Worm (Caenorhabditis elegans) whole organism, L2 larva: ENCODE results near the gene nyn-1.
A peak's percentile ranks its signal among the peaks of the same experiment; 100 is the strongest.

ENCODE experiments used
- C34F6.9 ChIP-seq: fragments of 150-350 bp; optimal IDR thresholded peaks from 2 replicates; lab custom pipeline; 2014; ENCODE audit warnings: missing biosample characterization, missing genetic modification characterization
- F13H6.1 ChIP-seq: sonication (generic microtip); optimal IDR thresholded peaks from 2 replicates; lab custom pipeline; 2016; ENCODE audit warnings: missing genetic modification characterization, missing compliant biosample characterization
- ZK546.5 ChIP-seq: sonication (generic microtip); optimal IDR thresholded peaks from 2 replicates; lab custom pipeline; 2017; ENCODE audit warnings: missing biosample characterization, missing genetic modification characterization
- alr-1 ChIP-seq: fragments of 150-350 bp; optimal IDR thresholded peaks from 2 replicates; lab custom pipeline; 2014; ENCODE audit warnings: missing biosample characterization, missing genetic modification characterization
- aly-2 ChIP-seq: fragments of 150-350 bp; optimal IDR thresholded peaks from 2 replicates; lab custom pipeline; 2014; ENCODE audit warnings: missing biosample characterization, missing genetic modification characterization
- ama-1 ChIP-seq: fragments of 150-350 bp; optimal IDR thresholded peaks from 2 replicates; lab custom pipeline; 2018; ENCODE audit warnings: inconsistent platforms
- blmp-1 ChIP-seq: sonication (generic microtip); optimal IDR thresholded peaks from 2 replicates; lab custom pipeline; 2017; ENCODE audit warnings: missing genetic modification characterization, mild to moderate bottlenecking, missing compliant biosample characterization, antibody characterized with exemption, moderate library complexity; ENCODE audit not compliant: insufficient read depth
- ceh-16 ChIP-seq: fragments of 150-350 bp; optimal IDR thresholded peaks from 2 replicates; lab custom pipeline; 2014; ENCODE audit warnings: missing biosample characterization, missing genetic modification characterization
- ceh-82 ChIP-seq: fragments of 150-350 bp; optimal IDR thresholded peaks from 2 replicates; lab custom pipeline; 2014; ENCODE audit warnings: missing biosample characterization, missing genetic modification characterization
- crh-2 ChIP-seq: sonication (generic microtip); optimal IDR thresholded peaks from 2 replicates; lab custom pipeline; 2017; ENCODE audit warnings: missing biosample characterization, missing genetic modification characterization
- dmd-4 ChIP-seq: sonication (generic microtip); optimal IDR thresholded peaks from 2 replicates; lab custom pipeline; 2017; ENCODE audit warnings: missing biosample characterization, missing genetic modification characterization
- egl-27 ChIP-seq: sonication (generic microtip); optimal IDR thresholded peaks from 3 replicates; lab custom pipeline; 2017; ENCODE audit warnings: missing biosample characterization, missing genetic modification reagents, missing genetic modification characterization
- elt-1 ChIP-seq: fragments of 150-350 bp; optimal IDR thresholded peaks from 2 replicates; lab custom pipeline; 2014; ENCODE audit warnings: missing biosample characterization, missing genetic modification characterization
- fos-1 ChIP-seq: fragments of 150-350 bp; optimal IDR thresholded peaks from 2 replicates; lab custom pipeline; 2014; ENCODE audit warnings: missing biosample characterization, missing genetic modification characterization
- gmeb-1 ChIP-seq: fragments of 150-350 bp; optimal IDR thresholded peaks from 2 replicates; lab custom pipeline; 2014; ENCODE audit warnings: missing biosample characterization, missing genetic modification characterization
- lin-11 ChIP-seq: fragments of 150-350 bp; sonication (generic microtip); optimal IDR thresholded peaks from 2 replicates; lab custom pipeline; 2014; ENCODE audit warnings: missing biosample characterization, missing genetic modification characterization, inconsistent platforms, mixed read lengths
- lin-13 ChIP-seq: fragments of 150-350 bp; optimal IDR thresholded peaks from 2 replicates; lab custom pipeline; 2014; ENCODE audit warnings: missing biosample characterization, missing genetic modification reagents, missing genetic modification characterization
- lin-39 ChIP-seq: fragments of 150-350 bp; optimal IDR thresholded peaks from 2 replicates; lab custom pipeline; 2014; ENCODE audit warnings: missing biosample characterization, missing genetic modification reagents, missing genetic modification characterization
- lsy-2 ChIP-seq, 2 experiments: fragments of 150-350 bp in 1 of 2; sonication (generic microtip) in 1 of 2; optimal IDR thresholded peaks; 2 replicates each; lab custom pipeline; 2014 to 2017; ENCODE audit warnings: missing biosample characterization in 2 of 2, missing genetic modification characterization in 2 of 2
- mab-5 ChIP-seq: fragments of 150-350 bp; optimal IDR thresholded peaks from 2 replicates; lab custom pipeline; 2014; ENCODE audit warnings: missing biosample characterization, missing genetic modification characterization
- mdl-1 ChIP-seq, 2 experiments: fragments of 150-350 bp in 1 of 2; sonication (generic microtip) in 1 of 2; optimal IDR thresholded peaks; 2 replicates each; lab custom pipeline; 2017; ENCODE audit warnings: missing biosample characterization in 2 of 2, missing genetic modification characterization in 2 of 2
- nhr-10 ChIP-seq: sonication (generic microtip); optimal IDR thresholded peaks from 2 replicates; lab custom pipeline; 2017; ENCODE audit warnings: missing biosample characterization, missing genetic modification characterization
- nhr-11 ChIP-seq: fragments of 150-350 bp; optimal IDR thresholded peaks from 2 replicates; lab custom pipeline; 2014; ENCODE audit warnings: missing biosample characterization, missing genetic modification characterization
- nhr-12 ChIP-seq: fragments of 150-350 bp; optimal IDR thresholded peaks from 2 replicates; lab custom pipeline; 2014; ENCODE audit warnings: missing biosample characterization, missing genetic modification characterization
- nhr-129 ChIP-seq: fragments of 150-350 bp; optimal IDR thresholded peaks from 2 replicates; lab custom pipeline; 2014; ENCODE audit warnings: missing biosample characterization, missing genetic modification characterization
- nhr-21 ChIP-seq: fragments of 150-350 bp; optimal IDR thresholded peaks from 2 replicates; lab custom pipeline; 2014; ENCODE audit warnings: missing biosample characterization, missing genetic modification characterization
- nhr-237 ChIP-seq: fragments of 150-350 bp; optimal IDR thresholded peaks from 2 replicates; lab custom pipeline; 2014; ENCODE audit warnings: missing biosample characterization, missing genetic modification characterization
- nhr-25 ChIP-seq: fragments of 150-350 bp; sonication (generic microtip); optimal IDR thresholded peaks from 3 replicates; lab custom pipeline; 2014; ENCODE audit warnings: missing biosample characterization, missing genetic modification characterization
- nhr-6 ChIP-seq: fragments of 150-350 bp; optimal IDR thresholded peaks from 2 replicates; lab custom pipeline; 2014; ENCODE audit warnings: missing biosample characterization, missing genetic modification characterization
- nhr-77 ChIP-seq: fragments of 150-350 bp; optimal IDR thresholded peaks from 2 replicates; lab custom pipeline; 2014; ENCODE audit warnings: missing biosample characterization, missing genetic modification characterization
- peb-1 ChIP-seq: fragments of 150-350 bp; optimal IDR thresholded peaks from 2 replicates; lab custom pipeline; 2014; ENCODE audit warnings: missing biosample characterization, missing genetic modification characterization
- sem-4 ChIP-seq: fragments of 150-350 bp; optimal IDR thresholded peaks from 2 replicates; lab custom pipeline; 2014; ENCODE audit warnings: missing biosample characterization, missing genetic modification reagents, missing genetic modification characterization
- skn-1 ChIP-seq: sonication (generic microtip); optimal IDR thresholded peaks from 2 replicates; lab custom pipeline; 2017; ENCODE audit warnings: missing biosample characterization, missing genetic modification characterization
- sma-3 ChIP-seq: sonication (generic microtip); optimal IDR thresholded peaks from 2 replicates; lab custom pipeline; 2016; ENCODE audit warnings: missing genetic modification reagents, missing genetic modification characterization, missing compliant biosample characterization
- snpc-4 ChIP-seq: fragments of 150-350 bp; optimal IDR thresholded peaks from 2 replicates; lab custom pipeline; 2014; ENCODE audit warnings: missing biosample characterization, missing genetic modification characterization
- unc-39 ChIP-seq: fragments of 150-350 bp; optimal IDR thresholded peaks from 2 replicates; lab custom pipeline; 2014; ENCODE audit warnings: missing biosample characterization, missing genetic modification characterization
- unc-55 ChIP-seq: fragments of 150-350 bp; sonication (generic microtip); optimal IDR thresholded peaks from 3 replicates; lab custom pipeline; 2014; ENCODE audit warnings: missing biosample characterization, missing genetic modification reagents, missing genetic modification characterization
- unc-62 ChIP-seq: fragments of 150-350 bp; optimal IDR thresholded peaks from 2 replicates; lab custom pipeline; 2014; ENCODE audit warnings: missing biosample characterization, missing genetic modification reagents, missing genetic modification characterization
- ztf-11 ChIP-seq: sonication (generic microtip); optimal IDR thresholded peaks from 2 replicates; lab custom pipeline; 2017; ENCODE audit warnings: missing biosample characterization, missing genetic modification characterization
- ztf-4 ChIP-seq: fragments of 150-350 bp; optimal IDR thresholded peaks from 2 replicates; lab custom pipeline; 2014; ENCODE audit warnings: missing biosample characterization, missing genetic modification characterization

The nyn-1 gene

DNA sequence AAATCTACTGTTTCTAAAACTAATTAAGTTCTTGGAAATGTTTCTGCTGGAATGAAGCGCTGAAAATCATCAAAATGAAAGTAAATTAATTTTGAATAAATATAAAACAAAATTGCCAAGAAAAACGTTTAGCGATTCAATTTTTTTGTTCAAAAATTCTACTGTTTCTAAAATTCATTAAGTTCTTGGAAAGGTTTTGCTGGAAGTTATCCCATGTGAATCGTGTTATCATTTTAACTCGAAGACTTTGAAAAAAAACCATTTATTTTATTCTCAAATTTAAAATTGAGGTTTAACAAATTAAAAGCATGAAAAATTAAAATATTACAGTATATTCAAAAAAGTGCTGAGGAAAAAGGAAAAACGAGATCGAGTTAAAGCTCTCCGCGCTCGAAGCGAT, 2.0 kb downstream of the nyn-1 start:
- TF ChIP-seq crh-2 (tag; lab: Kevin White, UChicago) (no peak), ceh-16 (tag; lab: Kevin White, UChicago) (no peak), nhr-21 (tag; lab: Kevin White, UChicago) (no peak), dmd-4 (tag; lab: Kevin White, UChicago) (no peak), snpc-4 (tag; lab: Kevin White, UChicago) (no peak), alr-1 (tag; lab: Kevin White, UChicago) (no peak), sem-4 (no peak), nhr-77 (tag; lab: Kevin White, UChicago) (no peak), C34F6.9 (tag; lab: Kevin White, UChicago) (no peak), unc-55 (no peak), nhr-11 (no peak), lin-11 (tag; lab: Kevin White, UChicago) (no peak), mab-5 (tag; lab: Kevin White, UChicago) (no peak), unc-39 (no peak), ztf-4 (tag; lab: Kevin White, UChicago) (no peak), lin-13 (GFP tag; lab: Kevin White, UChicago) (no peak), ZK546.5 (tag; lab: Kevin White, UChicago) (no peak)

DNA sequence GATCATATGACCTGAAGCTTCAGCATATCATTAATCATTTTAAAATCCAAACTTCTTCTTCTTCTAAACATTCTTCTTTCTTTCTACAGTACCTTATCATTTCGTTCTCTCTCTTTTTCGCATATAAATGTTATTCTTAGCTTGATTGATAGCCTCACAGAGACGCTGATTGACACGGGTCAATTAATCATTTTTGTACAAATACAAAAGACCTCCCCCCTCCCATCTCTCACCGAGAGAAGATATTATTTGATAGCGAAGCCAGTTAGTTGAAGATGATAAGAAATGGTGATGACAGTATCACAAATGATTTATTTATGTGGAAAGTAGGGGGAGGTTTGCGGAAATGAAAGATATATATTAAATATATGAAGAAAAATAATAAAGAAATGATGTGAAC, 4.1 kb downstream of the nyn-1 start:
- peak; percentile 17 for TF ChIP-seq F13H6.1
- TF ChIP-seq fos-1: peak; percentile 64
- TF ChIP-seq nhr-25: peak; percentile 89
- no peak for TF ChIP-seq elt-1 (tag; lab: Kevin White, UChicago)
- TF ChIP-seq nhr-129 (tag; lab: Kevin White, UChicago): peak; percentile 13
- peak; percentile 47 for TF ChIP-seq gmeb-1 (tag; lab: Kevin White, UChicago)
- peak; percentile 86 for TF ChIP-seq unc-62 (GFP tag; lab: Kevin White, UChicago)
- no peak for TF ChIP-seq lin-39 (tag; lab: Kevin White, UChicago)
- TF ChIP-seq blmp-1 (tag; lab: Kevin White, UChicago): peak; percentile 34
- peak; percentile 89 for TF ChIP-seq mab-5 (tag; lab: Kevin White, UChicago)
- peak; percentile 91 for TF ChIP-seq nhr-21 (tag; lab: Kevin White, UChicago)
- peak; percentile 60 for TF ChIP-seq egl-27 (tag; lab: Kevin White, UChicago)
- TF ChIP-seq ZK546.5 (tag; lab: Kevin White, UChicago): no peak
- TF ChIP-seq crh-2 (tag; lab: Kevin White, UChicago): peak; percentile 57
- no peak for TF ChIP-seq unc-55
- TF ChIP-seq lsy-2 (tag; optimal IDR thresholded peaks at IDR 0.05; lab: Kevin White, UChicago): peak in 1 of 2 experiments; percentile 68
- peak; percentile 83 for TF ChIP-seq sma-3 (GFP tag; lab: Kevin White, UChicago)

DNA sequence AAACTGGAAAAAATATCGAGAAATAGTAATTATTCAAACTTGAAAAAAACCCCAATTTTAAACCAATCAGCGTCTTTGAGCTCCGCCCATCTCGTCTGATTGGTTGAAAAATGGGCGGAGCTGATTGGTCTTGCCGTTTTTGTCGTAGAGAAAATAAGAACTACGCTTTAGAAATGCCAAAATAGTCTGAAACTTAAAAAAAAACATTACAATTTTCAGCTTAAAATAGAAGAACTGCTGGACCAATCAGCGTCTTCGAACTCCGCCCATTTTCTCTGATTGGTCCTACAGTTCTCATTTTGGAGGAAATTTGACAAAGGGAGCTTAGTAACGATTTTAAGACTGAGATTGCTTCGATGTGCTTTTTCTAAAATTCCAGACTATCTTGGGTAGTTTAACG, 7.3 kb downstream of the nyn-1 start:
- TF ChIP-seq ama-1 (no peak), unc-62 (GFP tag; lab: Kevin White, UChicago) (no peak), aly-2 (tag; lab: Kevin White, UChicago) (no peak), nhr-11 (no peak), ztf-11 (tag; lab: Kevin White, UChicago) (no peak), F13H6.1 (no peak), nhr-237 (no peak), lin-11 (tag; lab: Kevin White, UChicago) (no peak), nhr-6 (tag; lab: Kevin White, UChicago) (no peak), elt-1 (tag; lab: Kevin White, UChicago) (no peak), ceh-82 (tag; lab: Kevin White, UChicago) (no peak)

DNA sequence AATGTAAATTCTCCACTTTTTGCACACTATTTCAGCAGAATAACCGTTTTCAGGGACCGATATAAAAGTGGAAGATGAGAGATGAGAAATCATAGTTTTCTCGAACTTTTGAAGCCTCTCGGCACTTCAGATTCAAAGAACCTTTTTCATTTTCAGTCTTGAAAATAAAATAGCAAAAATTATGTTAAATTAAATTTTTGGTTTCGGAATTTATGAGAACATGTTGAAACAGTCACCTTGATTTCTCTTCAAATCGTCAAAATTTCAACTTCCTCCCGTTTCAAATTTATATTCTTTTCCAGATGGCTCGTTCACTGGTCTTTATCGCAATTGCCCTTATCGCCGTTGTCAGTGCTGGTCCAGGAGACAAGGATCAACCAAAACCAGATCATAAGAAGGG, 8.2 kb downstream of the nyn-1 start, which contains the start of gene srlf-26:
Gene srlf-26 (plus strand): TSS at position 301 of the 400 bp plus-strand sequence.
- no peak for TF ChIP-seq mab-5 (tag; lab: Kevin White, UChicago)
- no peak for TF ChIP-seq nhr-10 (tag; lab: Kevin White, UChicago)
- TF ChIP-seq peb-1 (tag; lab: Kevin White, UChicago): no peak
- no peak for TF ChIP-seq mdl-1 (tag; optimal IDR thresholded peaks at IDR 0.05; lab: Kevin White, UChicago)
- no peak for TF ChIP-seq nhr-6 (tag; lab: Kevin White, UChicago)
- TF ChIP-seq nhr-12: no peak
- TF ChIP-seq lin-13 (GFP tag; lab: Kevin White, UChicago): no peak
- TF ChIP-seq gmeb-1 (tag; lab: Kevin White, UChicago): no peak
- TF ChIP-seq nhr-237: no peak
- TF ChIP-seq lsy-2 (tag; optimal IDR thresholded peaks at IDR 0.05; lab: Kevin White, UChicago): no peak
- TF ChIP-seq nhr-21 (tag; lab: Kevin White, UChicago): no peak
- no peak for TF ChIP-seq F13H6.1
- TF ChIP-seq skn-1 (tag; lab: Kevin White, UChicago): no peak
- no peak for TF ChIP-seq ztf-11 (tag; lab: Kevin White, UChicago)
